Worm (Caenorhabditis elegans) whole organism, young adult: Measurements from ENCODE around the gene nhr-230.

Experiments
- ZK185.1 ChIP-seq: sonication (generic microtip); optimal IDR thresholded peaks from 2 replicates; lab custom pipeline; 2016; ENCODE audit warnings: mild to moderate bottlenecking, missing genetic modification characterization, missing compliant biosample characterization; ENCODE audit not compliant: poor library complexity, severe bottlenecking
- ceh-27 ChIP-seq: fragments of 200-800 bp; sonication (Bioruptor generic); optimal IDR thresholded peaks from 2 replicates; lab custom pipeline; 2018; ENCODE audit warnings: mild to moderate bottlenecking, missing genetic modification characterization, moderate library complexity, missing compliant biosample characterization
- ceh-91 ChIP-seq: fragments of 200-800 bp; sonication (Bioruptor generic); IDR thresholded peaks from 2 replicates; pipeline ENCODE4 v1.3.6; 2022; ENCODE audit warnings: missing genetic modification reagents, missing genetic modification characterization, missing compliant biosample characterization
- egl-18 ChIP-seq: fragments of 200-800 bp; sonication (Bioruptor generic); IDR thresholded peaks from 2 replicates; pipeline ENCODE4 v1.3.6; 2022; ENCODE audit warnings: missing genetic modification reagents, missing genetic modification characterization, missing compliant biosample characterization
- lsl-1 ChIP-seq: fragments of 200-800 bp; sonication (Bioruptor generic); optimal IDR thresholded peaks from 2 replicates; lab custom pipeline; 2018; ENCODE audit warnings: mild to moderate bottlenecking, missing genetic modification characterization, moderate library complexity, missing compliant biosample characterization
- tbp1 ChIP-seq: fragments of 200-800 bp; sonication (Bioruptor generic); optimal IDR thresholded peaks from 2 replicates; lab custom pipeline; 2018; ENCODE audit warnings: mild to moderate bottlenecking, missing genetic modification characterization, missing compliant biosample characterization
- ztf-22 ChIP-seq: fragments of 200-800 bp; sonication (Bioruptor generic); optimal IDR thresholded peaks from 2 replicates; lab custom pipeline; 2018; ENCODE audit warnings: mild to moderate bottlenecking, missing genetic modification characterization, moderate library complexity, missing compliant biosample characterization

- TF ChIP-seq tbp1 (GFP tag; lab: Kevin White, UChicago) = no peak
- no peak for TF ChIP-seq lsl-1 (GFP tag; lab: Kevin White, UChicago)
- TF ChIP-seq egl-18 (GFP tag; lab: Robert Waterston, UW) = no peak
- no peak for TF ChIP-seq ZK185.1
- TF ChIP-seq ceh-91 = no peak
- no peak for TF ChIP-seq ztf-22
- TF ChIP-seq ceh-27 (GFP tag; lab: Kevin White, UChicago) = no peak
Observed at ce11 chrV:18846480-18846879, at the start of gene nhr-230.
